Worm (Caenorhabditis elegans) whole organism, L3 larva: Measurements from ENCODE around the gene snpc-3.1.

ENCODE experiments used
- aly-2 ChIP-seq: fragments of 150-350 bp; optimal IDR thresholded peaks from 2 replicates; lab custom pipeline; 2014; ENCODE audit warnings: missing biosample characterization, missing genetic modification characterization
- ama-1 ChIP-seq: fragments of 150-350 bp; optimal IDR thresholded peaks from 2 replicates; lab custom pipeline; 2018
- ceh-16 ChIP-seq: sonication (generic microtip); optimal IDR thresholded peaks from 2 replicates; lab custom pipeline; 2017; ENCODE audit warnings: missing biosample characterization, missing genetic modification characterization
- ceh-28 ChIP-seq: fragments of 150-350 bp; optimal IDR thresholded peaks from 2 replicates; lab custom pipeline; 2014; ENCODE audit warnings: missing biosample characterization, missing genetic modification reagents, missing genetic modification characterization
- daf-12 ChIP-seq: fragments of 150-350 bp; optimal IDR thresholded peaks from 2 replicates; lab custom pipeline; 2014; ENCODE audit warnings: missing biosample characterization, missing genetic modification reagents, missing genetic modification characterization
- egl-27 ChIP-seq: sonication (generic microtip); optimal IDR thresholded peaks from 4 replicates; lab custom pipeline; 2017; ENCODE audit warnings: missing biosample characterization, missing genetic modification reagents, missing genetic modification characterization
- egl-5 ChIP-seq: fragments of 150-350 bp; optimal IDR thresholded peaks from 2 replicates; lab custom pipeline; 2017; ENCODE audit warnings: missing biosample characterization, missing genetic modification reagents, missing genetic modification characterization, inconsistent platforms
- elt-1 ChIP-seq: fragments of 150-350 bp; optimal IDR thresholded peaks from 2 replicates; lab custom pipeline; 2014; ENCODE audit warnings: missing biosample characterization, missing genetic modification characterization
- elt-2 ChIP-seq: sonication (generic microtip); optimal IDR thresholded peaks from 2 replicates; lab custom pipeline; 2016; ENCODE audit warnings: missing genetic modification reagents, mild to moderate bottlenecking, missing genetic modification characterization, missing compliant biosample characterization
- elt-3 ChIP-seq, 3 experiments: fragments of 150-350 bp in 1 of 3; sonication (generic microtip) in 2 of 3; optimal IDR thresholded peaks; 2 replicates in 2 of 3; 4 replicates in 1 of 3; lab custom pipeline; 2014 to 2017; ENCODE audit warnings: missing biosample characterization in 3 of 3, missing genetic modification characterization in 3 of 3
- eor-1 ChIP-seq, 2 experiments: fragments of 150-350 bp; optimal IDR thresholded peaks; 2 replicates each; lab custom pipeline; 2014 to 2018; ENCODE audit warnings: missing biosample characterization in 2 of 2, missing genetic modification characterization in 2 of 2
- fkh-10 ChIP-seq: sonication (generic microtip); optimal IDR thresholded peaks from 2 replicates; lab custom pipeline; 2017; ENCODE audit warnings: missing biosample characterization, missing genetic modification reagents, missing genetic modification characterization
- fkh-2 ChIP-seq: fragments of 150-350 bp; optimal IDR thresholded peaks from 2 replicates; lab custom pipeline; 2014; ENCODE audit warnings: missing biosample characterization, missing genetic modification reagents, missing genetic modification characterization
- fos-1 ChIP-seq: fragments of 150-350 bp; optimal IDR thresholded peaks from 2 replicates; lab custom pipeline; 2014; ENCODE audit warnings: missing biosample characterization, missing genetic modification characterization
- jun-1 ChIP-seq: fragments of 150-350 bp; optimal IDR thresholded peaks from 2 replicates; lab custom pipeline; 2014; ENCODE audit warnings: missing biosample characterization, missing genetic modification reagents, missing genetic modification characterization
- lin-39 ChIP-seq: fragments of 150-350 bp; optimal IDR thresholded peaks from 2 replicates; lab custom pipeline; 2018; ENCODE audit warnings: missing biosample characterization, missing genetic modification reagents, missing genetic modification characterization
- mml-1 ChIP-seq: fragments of 150-350 bp; sonication (generic microtip); optimal IDR thresholded peaks from 3 replicates; lab custom pipeline; 2014; ENCODE audit warnings: missing biosample characterization, missing genetic modification characterization
- nfya-1 ChIP-seq: sonication (generic microtip); optimal IDR thresholded peaks from 2 replicates; lab custom pipeline; 2017; ENCODE audit warnings: missing genetic modification characterization, mild to moderate bottlenecking, missing compliant biosample characterization, antibody characterized with exemption, moderate library complexity; ENCODE audit not compliant: insufficient read depth
- nhr-12 ChIP-seq: fragments of 150-350 bp; optimal IDR thresholded peaks from 2 replicates; lab custom pipeline; 2014; ENCODE audit warnings: missing biosample characterization, missing genetic modification characterization
- nhr-25 ChIP-seq: sonication (generic microtip); optimal IDR thresholded peaks from 2 replicates; lab custom pipeline; 2017; ENCODE audit warnings: missing biosample characterization, missing genetic modification characterization
- nhr-43 ChIP-seq: sonication (generic microtip); optimal IDR thresholded peaks from 2 replicates; lab custom pipeline; 2016; ENCODE audit warnings: mild to moderate bottlenecking, missing genetic modification characterization, missing compliant biosample characterization; ENCODE audit not compliant: poor library complexity, severe bottlenecking
- nhr-67 ChIP-seq: fragments of 150-350 bp; optimal IDR thresholded peaks from 2 replicates; lab custom pipeline; 2014; ENCODE audit warnings: missing biosample characterization, missing genetic modification characterization
- nhr-76 ChIP-seq: fragments of 150-350 bp; sonication (generic microtip); optimal IDR thresholded peaks from 5 replicates; lab custom pipeline; 2014; ENCODE audit warnings: missing biosample characterization, missing genetic modification characterization
- nhr-77 ChIP-seq: fragments of 150-350 bp; optimal IDR thresholded peaks from 2 replicates; lab custom pipeline; 2014; ENCODE audit warnings: missing biosample characterization, missing genetic modification characterization
- pha-4 ChIP-seq: fragments of 150-350 bp; optimal IDR thresholded peaks from 2 replicates; lab custom pipeline; 2014; ENCODE audit warnings: missing biosample characterization, missing genetic modification reagents, missing genetic modification characterization
- pqm-1 ChIP-seq: fragments of 150-350 bp; optimal IDR thresholded peaks from 2 replicates; lab custom pipeline; 2017; ENCODE audit warnings: missing biosample characterization, missing genetic modification characterization, inconsistent platforms
- skn-1 ChIP-seq: fragments of 150-350 bp; optimal IDR thresholded peaks from 2 replicates; lab custom pipeline; 2014; ENCODE audit warnings: missing biosample characterization, missing genetic modification characterization
- unc-39 ChIP-seq: sonication (generic microtip); optimal IDR thresholded peaks from 4 replicates; lab custom pipeline; 2017; ENCODE audit warnings: missing biosample characterization, missing genetic modification characterization
- unc-62 ChIP-seq: fragments of 150-350 bp; sonication (generic microtip); optimal IDR thresholded peaks from 4 replicates; lab custom pipeline; 2014; ENCODE audit warnings: missing biosample characterization, missing genetic modification reagents, missing genetic modification characterization
- zag-1 ChIP-seq: fragments of 150-350 bp; optimal IDR thresholded peaks from 2 replicates; lab custom pipeline; 2014; ENCODE audit warnings: missing biosample characterization, missing genetic modification characterization
- ztf-11 ChIP-seq: fragments of 150-350 bp; optimal IDR thresholded peaks from 2 replicates; lab custom pipeline; 2014; ENCODE audit warnings: missing biosample characterization, missing genetic modification characterization
- ztf-4 ChIP-seq: fragments of 150-350 bp; optimal IDR thresholded peaks from 2 replicates; lab custom pipeline; 2014; ENCODE audit warnings: missing biosample characterization, missing genetic modification characterization

Gene snpc-3.1

DNA sequence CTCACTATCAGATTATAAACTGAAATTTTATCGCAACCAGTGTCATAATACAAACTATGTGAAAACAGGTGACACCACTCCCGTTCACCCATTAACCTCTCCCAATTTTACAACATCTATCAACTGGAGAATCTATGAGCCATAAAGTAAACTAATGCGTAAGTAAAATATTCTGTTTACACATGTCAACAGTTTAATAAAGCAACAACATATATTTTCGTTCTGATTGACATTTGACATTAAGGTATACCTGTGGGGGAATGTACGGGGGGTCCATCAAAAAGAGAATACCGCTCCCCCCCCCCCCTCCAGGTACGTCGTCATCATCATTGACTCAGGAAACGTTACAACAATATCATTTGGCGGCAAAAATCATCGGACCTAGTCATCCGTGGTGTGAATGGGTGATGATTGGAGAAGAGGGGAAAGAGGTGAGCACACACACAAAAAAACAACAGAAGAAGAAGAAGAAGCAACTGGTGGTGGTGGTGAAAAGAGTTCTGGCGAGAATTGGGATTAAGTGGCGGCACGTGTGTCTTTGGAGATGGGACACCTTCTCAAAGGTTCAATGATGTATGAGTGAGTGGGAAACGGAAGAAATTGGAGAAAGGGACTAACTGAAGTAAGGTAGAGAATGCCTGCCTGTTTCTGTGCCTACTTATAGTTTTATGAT, 40.8 kb upstream of the snpc-3.1 start:
- TF ChIP-seq pha-4 (tag; lab: Kevin White, UChicago) = peak; percentile 54
- TF ChIP-seq elt-2 (tag; lab: Kevin White, UChicago) = no peak
- no peak for TF ChIP-seq zag-1 (tag; lab: Kevin White, UChicago)
- no peak for TF ChIP-seq ceh-28 (tag; lab: Kevin White, UChicago)
- TF ChIP-seq lin-39 (tag; lab: Kevin White, UChicago) = no peak
- no peak for TF ChIP-seq aly-2 (tag; lab: Kevin White, UChicago)

DNA sequence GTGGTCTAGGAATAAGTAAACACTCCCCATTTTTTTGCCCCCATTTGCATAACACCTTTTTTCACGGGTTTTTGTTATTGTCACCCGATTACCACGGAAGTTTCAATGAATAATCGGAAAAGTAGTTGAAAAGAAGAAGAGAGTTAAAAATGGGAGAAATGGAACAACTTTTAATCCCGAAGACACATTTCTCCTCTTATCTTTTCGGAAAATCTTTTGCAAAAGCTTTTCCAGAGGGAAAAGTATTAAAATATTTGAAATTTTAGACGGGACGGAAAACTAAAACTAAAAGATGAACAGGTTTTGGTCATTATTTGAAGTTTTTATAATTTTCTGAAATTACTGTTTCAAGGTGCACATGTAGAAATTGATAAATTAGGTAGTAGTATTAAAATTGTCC, 33.0 kb upstream of the snpc-3.1 start:
- TF ChIP-seq eor-1 (tag; optimal IDR thresholded peaks at IDR 0.05; lab: Kevin White, UChicago) (no peak), fkh-10 (GFP tag; lab: Kevin White, UChicago) (no peak), elt-1 (tag; lab: Kevin White, UChicago) (peak; percentile 91), nfya-1 (tag; lab: Kevin White, UChicago) (no peak), nhr-25 (tag; lab: Kevin White, UChicago) (no peak), lin-39 (tag; lab: Kevin White, UChicago) (peak; percentile 18), ztf-4 (tag; lab: Kevin White, UChicago) (no peak), mml-1 (tag; lab: Kevin White, UChicago) (no peak), unc-62 (GFP tag; lab: Kevin White, UChicago) (no peak), ceh-28 (tag; lab: Kevin White, UChicago) (no peak), fos-1 (tag; lab: Kevin White, UChicago) (no peak), aly-2 (tag; lab: Kevin White, UChicago) (no peak), jun-1 (tag; lab: Kevin White, UChicago) (no peak), nhr-77 (tag; lab: Kevin White, UChicago) (no peak), ztf-11 (no peak)
- TF ChIP-seq, all 47 proteins: peak for 2

ce11 chrIV:5514789-5515188, 28.7 kb upstream of the snpc-3.1 start:
- no peak for TF ChIP-seq nhr-43 (tag; lab: Kevin White, UChicago)
- no peak for TF ChIP-seq daf-12 (tag; lab: Kevin White, UChicago)
- no peak for TF ChIP-seq elt-3 (tag; optimal IDR thresholded peaks at IDR 0.05; lab: Kevin White, UChicago)
- no peak for TF ChIP-seq ceh-28 (tag; lab: Kevin White, UChicago)
- TF ChIP-seq ztf-4 (tag; lab: Kevin White, UChicago) = no peak
- TF ChIP-seq zag-1 (tag; lab: Kevin White, UChicago) = no peak
- no peak for TF ChIP-seq egl-27 (tag; lab: Kevin White, UChicago)
- TF ChIP-seq ceh-16 (tag; lab: Kevin White, UChicago) = no peak
- TF ChIP-seq nhr-76 (tag; lab: Kevin White, UChicago) = no peak
- no peak for TF ChIP-seq pha-4 (tag; lab: Kevin White, UChicago)
- TF ChIP-seq elt-2 (tag; lab: Kevin White, UChicago) = no peak
- TF ChIP-seq skn-1 (tag; lab: Kevin White, UChicago) = no peak
- TF ChIP-seq fkh-10 (GFP tag; lab: Kevin White, UChicago) = no peak
- no peak for TF ChIP-seq egl-5 (tag; lab: Kevin White, UChicago)
- no peak for TF ChIP-seq nhr-12 (tag; lab: Kevin White, UChicago)
- no peak for TF ChIP-seq ama-1
- TF ChIP-seq ztf-11 = no peak

DNA sequence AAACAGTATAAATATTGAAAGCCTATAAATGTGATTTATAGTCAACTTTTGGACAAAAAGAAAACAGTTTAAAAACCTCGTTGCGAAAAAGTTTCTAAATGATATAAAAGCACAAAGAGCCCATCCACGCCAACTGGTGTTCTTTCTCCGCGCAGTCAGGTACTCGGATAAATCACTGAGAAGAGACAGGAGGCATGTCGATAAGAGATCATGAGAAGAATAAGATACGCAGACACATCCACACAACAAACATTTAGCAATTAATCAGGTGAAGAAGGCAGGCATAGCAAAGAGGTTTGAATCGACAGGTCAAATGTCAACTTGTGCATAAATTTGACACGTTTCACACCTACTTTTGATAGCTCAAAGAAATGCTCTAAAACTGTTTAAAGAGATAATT, 21.7 kb upstream of the snpc-3.1 start:
- no peak for TF ChIP-seq fkh-2 (tag; lab: Kevin White, UChicago)
- TF ChIP-seq egl-5 (tag; lab: Kevin White, UChicago) = peak; percentile 13
- TF ChIP-seq lin-39 (tag; lab: Kevin White, UChicago) = peak; percentile 65
- TF ChIP-seq nfya-1 (tag; lab: Kevin White, UChicago) = no peak
- TF ChIP-seq pqm-1 (tag; lab: Kevin White, UChicago) = no peak

DNA sequence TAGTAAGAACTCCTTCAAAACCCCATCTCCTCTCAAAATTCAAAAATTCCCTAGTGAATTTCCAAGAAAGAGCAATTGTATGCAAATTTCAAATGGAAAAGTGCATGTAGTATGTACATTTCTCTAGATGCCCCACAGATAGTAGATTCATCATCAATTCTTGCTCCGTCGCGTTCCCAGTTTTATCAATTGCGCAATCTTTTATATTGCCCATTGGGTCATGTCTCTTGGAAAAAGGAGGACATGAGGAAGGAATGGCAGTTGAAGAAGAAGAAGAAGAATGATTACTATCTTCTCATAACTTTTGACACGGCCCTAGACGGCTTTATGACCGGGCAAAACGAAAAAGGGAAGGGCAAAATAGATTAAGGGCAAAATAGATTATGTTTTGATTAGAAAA, 20.6 kb upstream of the snpc-3.1 start:
- TF ChIP-seq nhr-67 (tag; lab: Kevin White, UChicago) (no peak), fkh-2 (tag; lab: Kevin White, UChicago) (no peak), unc-39 (tag; lab: Kevin White, UChicago) (no peak), elt-1 (tag; lab: Kevin White, UChicago) (peak; percentile 93), fkh-10 (GFP tag; lab: Kevin White, UChicago) (no peak)
- TF ChIP-seq, all 47 proteins: peak for 1
